Fruit fly (Drosophila melanogaster) whole organism, embryonic: ENCODE results near the gene Bet3.

Experiments
- ATbp ChIP-seq: fragments of 200-800 bp; sonication (Bioruptor generic); optimal IDR thresholded peaks from 2 replicates; lab custom pipeline; 2017; ENCODE audit warnings: missing biosample characterization, mild to moderate bottlenecking, missing genetic modification characterization, missing genetic modification reagents
- Bdp1 ChIP-seq: fragments of 200-800 bp; sonication (Bioruptor generic); optimal IDR thresholded peaks from 3 replicates; lab custom pipeline; 2016; ENCODE audit warnings: missing biosample characterization, missing genetic modification characterization
- Bgb ChIP-seq: fragments of 200-800 bp; sonication (Bioruptor generic); IDR thresholded peaks from 2 replicates; pipeline ENCODE4 v1.3.6; 2022; ENCODE audit warnings: missing biosample characterization, missing genetic modification characterization; ENCODE audit not compliant: partially characterized antibody
- CG10321 ChIP-seq: fragments of 200-800 bp; sonication (Bioruptor generic); IDR thresholded peaks from 2 replicates; pipeline ENCODE4 v1.3.6; 2022; ENCODE audit warnings: missing biosample characterization, missing genetic modification characterization
- CG12155 ChIP-seq: fragments of 200-800 bp; sonication (Bioruptor generic); optimal IDR thresholded peaks from 3 replicates; lab custom pipeline; 2016; ENCODE audit warnings: missing biosample characterization, missing genetic modification characterization
- CG12236 ChIP-seq: fragments of 200-800 bp; sonication (Bioruptor generic); optimal IDR thresholded peaks from 2 replicates; lab custom pipeline; 2016; ENCODE audit warnings: missing biosample characterization, missing genetic modification characterization
- CG15011 ChIP-seq: fragments of 200-800 bp; sonication (Bioruptor generic); optimal IDR thresholded peaks from 3 replicates; lab custom pipeline; 2018; ENCODE audit warnings: missing biosample characterization, mild to moderate bottlenecking, missing genetic modification characterization
- CG15601 ChIP-seq: fragments of 200-800 bp; sonication (Bioruptor generic); optimal IDR thresholded peaks from 3 replicates; lab custom pipeline; 2019; ENCODE audit warnings: missing biosample characterization, mild to moderate bottlenecking, missing genetic modification characterization, moderate library complexity
- CG16815 ChIP-seq: fragments of 200-800 bp; sonication (Bioruptor generic); optimal IDR thresholded peaks from 3 replicates; lab custom pipeline; 2017; ENCODE audit warnings: missing biosample characterization, mild to moderate bottlenecking, missing genetic modification characterization
- CG18619 ChIP-seq: fragments of 200-800 bp; sonication (Bioruptor generic); optimal IDR thresholded peaks from 3 replicates; lab custom pipeline; 2017; ENCODE audit warnings: missing biosample characterization, mild to moderate bottlenecking, missing genetic modification characterization
- CG2875 ChIP-seq: fragments of 200-800 bp; sonication (Bioruptor generic); optimal IDR thresholded peaks from 2 replicates; lab custom pipeline; 2017; ENCODE audit warnings: missing biosample characterization, mild to moderate bottlenecking, missing genetic modification characterization, missing genetic modification reagents
- CG3995 ChIP-seq: fragments of 200-800 bp; sonication (Bioruptor generic); optimal IDR thresholded peaks from 3 replicates; lab custom pipeline; 2016; ENCODE audit warnings: missing biosample characterization, missing genetic modification characterization
- CG4328 ChIP-seq: fragments of 200-800 bp; sonication (Bioruptor generic); optimal IDR thresholded peaks from 3 replicates; lab custom pipeline; 2017; ENCODE audit warnings: missing biosample characterization, missing genetic modification reagents, missing genetic modification characterization
- CG7963 ChIP-seq: fragments of 200-800 bp; sonication (Bioruptor generic); IDR thresholded peaks from 3 replicates; pipeline ENCODE4 v1.3.6; 2022; ENCODE audit warnings: missing biosample characterization, missing genetic modification characterization; ENCODE audit not compliant: partially characterized antibody
- CG8765 ChIP-seq: fragments of 200-800 bp; sonication (Bioruptor generic); IDR thresholded peaks from 2 replicates; pipeline ENCODE4 v1.3.6; 2022; ENCODE audit warnings: missing biosample characterization, missing genetic modification characterization
- CG9727 ChIP-seq: fragments of 200-800 bp; sonication (Bioruptor generic); optimal IDR thresholded peaks from 3 replicates; lab custom pipeline; 2017; ENCODE audit warnings: missing biosample characterization, mild to moderate bottlenecking, missing genetic modification characterization
- CG9876 ChIP-seq: fragments of 200-800 bp; sonication (Bioruptor generic); optimal IDR thresholded peaks from 2 replicates; lab custom pipeline; 2016; ENCODE audit warnings: missing biosample characterization, missing genetic modification characterization
- CHES-1-like ChIP-seq: fragments of 200-800 bp; sonication (Bioruptor generic); optimal IDR thresholded peaks from 2 replicates; lab custom pipeline; 2016; ENCODE audit warnings: missing biosample characterization, missing genetic modification characterization
- Dbx ChIP-seq: fragments of 200-800 bp; sonication (Bioruptor generic); IDR thresholded peaks from 3 replicates; pipeline ENCODE4 v1.3.6; 2022; ENCODE audit warnings: missing biosample characterization, missing genetic modification characterization
- Dip3 ChIP-seq: fragments of 200-800 bp; sonication (Bioruptor generic); optimal IDR thresholded peaks from 3 replicates; lab custom pipeline; 2016; ENCODE audit warnings: missing biosample characterization, missing genetic modification characterization
- Ets65A ChIP-seq: fragments of 200-800 bp; sonication (Bioruptor generic); peaks from one replicate; lab custom pipeline; 2016; ENCODE audit warnings: missing biosample characterization, missing genetic modification characterization
- HHEX ChIP-seq: fragments of 200-800 bp; sonication (Bioruptor generic); optimal IDR thresholded peaks from 3 replicates; lab custom pipeline; 2017; ENCODE audit warnings: missing biosample characterization, mild to moderate bottlenecking, missing genetic modification characterization, missing genetic modification reagents
- Hey ChIP-seq: fragments of 200-800 bp; sonication (Bioruptor generic); optimal IDR thresholded peaks from 3 replicates; lab custom pipeline; 2018; ENCODE audit warnings: missing biosample characterization, mild to moderate bottlenecking, missing genetic modification characterization
- HmgZ ChIP-seq: fragments of 200-800 bp; sonication (Bioruptor generic); optimal IDR thresholded peaks from 2 replicates; lab custom pipeline; 2018; ENCODE audit warnings: missing biosample characterization, mild to moderate bottlenecking, missing genetic modification characterization
- Hsf ChIP-seq: fragments of 200-800 bp; sonication (Bioruptor generic); optimal IDR thresholded peaks from 3 replicates; lab custom pipeline; 2016; ENCODE audit warnings: missing biosample characterization, missing genetic modification characterization
- MTF-1 ChIP-seq: fragments of 200-800 bp; sonication (Bioruptor generic); optimal IDR thresholded peaks from 2 replicates; lab custom pipeline; 2018; ENCODE audit warnings: missing biosample characterization, mild to moderate bottlenecking, missing genetic modification characterization, borderline replicate concordance
- Max ChIP-seq: fragments of 200-800 bp; sonication (Bioruptor generic); optimal IDR thresholded peaks from 2 replicates; lab custom pipeline; 2016; ENCODE audit warnings: missing biosample characterization, mild to moderate bottlenecking, missing genetic modification characterization
- Myb ChIP-seq: fragments of 200-800 bp; sonication (Bioruptor generic); optimal IDR thresholded peaks from 2 replicates; lab custom pipeline; 2016; ENCODE audit warnings: missing biosample characterization, missing genetic modification characterization
- Nf-YA ChIP-seq: fragments of 200-800 bp; sonication (Bioruptor generic); IDR thresholded peaks from 2 replicates; pipeline ENCODE4 v1.3.6; 2022; ENCODE audit warnings: missing biosample characterization, missing genetic modification characterization
- Ravus ChIP-seq: fragments of 200-800 bp; sonication (Bioruptor generic); IDR thresholded peaks from 2 replicates; pipeline ENCODE4 v1.3.6; 2022; ENCODE audit warnings: missing biosample characterization, missing genetic modification characterization
- Spps ChIP-seq: fragments of 200-800 bp; sonication (Bioruptor generic); optimal IDR thresholded peaks from 2 replicates; lab custom pipeline; 2018; ENCODE audit warnings: missing biosample characterization, mild to moderate bottlenecking, missing genetic modification characterization
- Ssrp ChIP-seq: fragments of 200-800 bp; sonication (Bioruptor generic); optimal IDR thresholded peaks from 2 replicates; lab custom pipeline; 2018; ENCODE audit warnings: missing biosample characterization, mild to moderate bottlenecking, missing genetic modification characterization, moderate library complexity
- ab ChIP-seq: fragments of 200-800 bp; sonication (Bioruptor generic); optimal IDR thresholded peaks from 2 replicates; lab custom pipeline; 2016; ENCODE audit warnings: missing biosample characterization, missing genetic modification characterization
- abd-A ChIP-seq: fragments of 200-800 bp; sonication (Bioruptor generic); optimal IDR thresholded peaks from 3 replicates; lab custom pipeline; 2019; ENCODE audit warnings: missing biosample characterization, mild to moderate bottlenecking, missing genetic modification characterization, moderate library complexity
- btn ChIP-seq: fragments of 200-800 bp; sonication (Bioruptor generic); optimal IDR thresholded peaks from 2 replicates; lab custom pipeline; 2016; ENCODE audit warnings: missing biosample characterization, missing genetic modification characterization
- corto ChIP-seq: fragments of 200-800 bp; sonication (Bioruptor generic); optimal IDR thresholded peaks from 2 replicates; lab custom pipeline; 2016; ENCODE audit warnings: missing biosample characterization, mild to moderate bottlenecking, missing genetic modification characterization, moderate library complexity
- danr ChIP-seq: fragments of 200-800 bp; sonication (Bioruptor generic); IDR thresholded peaks from 2 replicates; pipeline ENCODE4 v1.3.6; 2022; ENCODE audit warnings: missing biosample characterization, missing genetic modification characterization
- disco-r ChIP-seq: fragments of 200-800 bp; sonication (Bioruptor generic); optimal IDR thresholded peaks from 2 replicates; lab custom pipeline; 2016; ENCODE audit warnings: missing biosample characterization, missing genetic modification characterization
- fd102C ChIP-seq: fragments of 200-800 bp; sonication (Bioruptor generic); optimal IDR thresholded peaks from 2 replicates; lab custom pipeline; 2018; ENCODE audit warnings: missing biosample characterization, mild to moderate bottlenecking, missing genetic modification characterization, moderate library complexity
- her ChIP-seq: fragments of 200-800 bp; sonication (Bioruptor generic); optimal IDR thresholded peaks from 2 replicates; lab custom pipeline; 2016; ENCODE audit warnings: missing biosample characterization, missing genetic modification characterization
- jigr1 ChIP-seq: fragments of 200-800 bp; sonication (Bioruptor generic); IDR thresholded peaks from 3 replicates; pipeline ENCODE4 v1.3.6; 2022; ENCODE audit warnings: missing biosample characterization, missing genetic modification characterization
- klu ChIP-seq: fragments of 200-800 bp; sonication (Bioruptor generic); IDR thresholded peaks from 2 replicates; pipeline ENCODE4 v1.3.6; 2022; ENCODE audit warnings: missing biosample characterization, missing genetic modification characterization
- peb ChIP-seq: fragments of 200-800 bp; sonication (Bioruptor generic); IDR thresholded peaks from 2 replicates; pipeline ENCODE4 v1.3.6; 2022; ENCODE audit warnings: missing biosample characterization, missing genetic modification characterization
- pfk ChIP-seq: fragments of 200-800 bp; sonication (Bioruptor generic); optimal IDR thresholded peaks from 2 replicates; lab custom pipeline; 2018; ENCODE audit warnings: missing biosample characterization, mild to moderate bottlenecking, missing genetic modification characterization, moderate library complexity
- pzg ChIP-seq: fragments of 200-800 bp; sonication (Bioruptor generic); optimal IDR thresholded peaks from 3 replicates; lab custom pipeline; 2018; ENCODE audit warnings: missing biosample characterization, mild to moderate bottlenecking, missing genetic modification characterization, moderate library complexity
- sd ChIP-seq: fragments of 200-800 bp; sonication (Bioruptor generic); optimal IDR thresholded peaks from 3 replicates; lab custom pipeline; 2018; ENCODE audit warnings: missing biosample characterization, mild to moderate bottlenecking, missing genetic modification characterization, moderate library complexity
- sens ChIP-seq: fragments of 200-800 bp; sonication (Bioruptor generic); peaks from one replicate; lab custom pipeline; 2016; ENCODE audit warnings: missing biosample characterization, missing genetic modification characterization
- sim ChIP-seq: fragments of 200-800 bp; sonication (Bioruptor generic); IDR thresholded peaks from 2 replicates; pipeline ENCODE4 v1.3.6; 2022; ENCODE audit warnings: missing biosample characterization, missing genetic modification characterization
- ssp ChIP-seq: fragments of 200-800 bp; sonication (Bioruptor generic); IDR thresholded peaks from 2 replicates; pipeline ENCODE4 v1.3.6; 2022; ENCODE audit warnings: missing biosample characterization, missing genetic modification characterization
- tx ChIP-seq: fragments of 200-800 bp; sonication (Bioruptor generic); optimal IDR thresholded peaks from 2 replicates; lab custom pipeline; 2016; ENCODE audit warnings: missing biosample characterization, missing genetic modification characterization
- vnd ChIP-seq: fragments of 200-800 bp; sonication (Bioruptor generic); IDR thresholded peaks from 3 replicates; pipeline ENCODE4 v1.3.6; 2022; ENCODE audit warnings: missing biosample characterization, missing genetic modification characterization; ENCODE audit not compliant: partially characterized antibody

The Bet3 gene

dm6 chr3L:9441907-9442479, at the start of gene Bet3, which contains the start of gene Nf-YA (continued):
- TF ChIP-seq CG7963 (peak; percentile 72; the same call in 2 of the 3 replicates), vnd (GFP tag; lab: Robert Waterston, UW) (peak; percentile 76), CG12236 (GFP tag; lab: Kevin White, UChicago) (no peak), Spps (no peak), btn (GFP tag; lab: Kevin White, UChicago) (no peak), CG3995 (peak; percentile 96), CG16815 (no peak), HmgZ (tag; lab: Kevin White, UChicago) (peak; percentile 58), sd (peak; percentile 38), corto (GFP tag; lab: Kevin White, UChicago) (no peak), CG4328 (GFP tag; lab: Kevin White, UChicago) (no peak), Myb (GFP tag; lab: Kevin White, UChicago) (peak; percentile 98), sens (GFP tag; lab: Kevin White, UChicago) (peak; percentile 92), CG18619 (GFP tag; lab: Kevin White, UChicago) (peak; percentile 34), Bgb (GFP tag; lab: Robert Waterston, UW) (peak; percentile 87), CG9876 (GFP tag; lab: Kevin White, UChicago) (peak; percentile 8), CG12155 (GFP tag; lab: Kevin White, UChicago) (peak; percentile 42), her (GFP tag; lab: Kevin White, UChicago) (peak; percentile 36), ATbp (GFP tag; lab: Kevin White, UChicago) (no peak), pfk (GFP tag; lab: Kevin White, UChicago) (no peak), Hsf (GFP tag; lab: Kevin White, UChicago) (peak; percentile 60), fd102C (peak; percentile 11), Nf-YA (GFP tag; lab: Robert Waterston, UW) (no peak), CG15011 (GFP tag; lab: Kevin White, UChicago) (no peak), abd-A (tag; lab: Kevin White, UChicago) (no peak), sim (GFP tag; lab: Robert Waterston, UW) (no peak), CG8765 (GFP tag; lab: Robert Waterston, UW) (no peak), CG10321 (GFP tag; lab: Robert Waterston, UW) (no peak), Bdp1 (peak; percentile 0), Dip3 (peak; percentile 60), MTF-1 (GFP tag; lab: Kevin White, UChicago) (peak; percentile 69), Ravus (GFP tag; lab: Robert Waterston, UW) (no peak), Ets65A (peak; percentile 97), jigr1 (GFP tag; lab: Robert Waterston, UW) (peak; percentile 20; the same call in 1 of the 3 replicates), peb (GFP tag; lab: Robert Waterston, UW) (no peak), HHEX (GFP tag; lab: Kevin White, UChicago) (peak; percentile 12), klu (GFP tag; lab: Robert Waterston, UW) (no peak), ssp (GFP tag; lab: Robert Waterston, UW) (peak; percentile 74), CG9727 (peak; percentile 41), Hey (tag; lab: Kevin White, UChicago) (no peak), CG2875 (GFP tag; lab: Kevin White, UChicago) (no peak), pzg (GFP tag; lab: Kevin White, UChicago) (peak; percentile 79), tx (GFP tag; lab: Kevin White, UChicago) (peak; percentile 26), Dbx (GFP tag; lab: Robert Waterston, UW) (peak; percentile 57; the same call in 1 of the 3 replicates), ab (GFP tag; lab: Kevin White, UChicago) (no peak), disco-r (no peak), CHES-1-like (peak; percentile 63), Max (GFP tag; lab: Kevin White, UChicago) (no peak), CG15601 (tag; lab: Kevin White, UChicago) (peak; percentile 10), Ssrp (tag; lab: Kevin White, UChicago) (peak; percentile 44), danr (GFP tag; lab: Robert Waterston, UW) (no peak)
